Fruit fly (Drosophila melanogaster) whole organism, embryonic: ENCODE data around the gene CG43954.

ENCODE experiments used
- Asciz ChIP-seq: fragments of 200-800 bp; sonication (Bioruptor generic); optimal IDR thresholded peaks from 2 replicates; lab custom pipeline; 2017; ENCODE audit warnings: missing biosample characterization, mild to moderate bottlenecking, missing genetic modification characterization, missing genetic modification reagents
- Awh ChIP-seq: fragments of 200-800 bp; sonication (Bioruptor generic); IDR thresholded peaks from 2 replicates; pipeline ENCODE4, ENCODE4 v1.3.6; 2022; ENCODE audit warnings: missing biosample characterization, missing genetic modification characterization
- CG10979 ChIP-seq: fragments of 200-800 bp; sonication (Bioruptor generic); optimal IDR thresholded peaks from 2 replicates; lab custom pipeline; 2018; ENCODE audit warnings: missing biosample characterization, mild to moderate bottlenecking, missing genetic modification characterization, moderate library complexity
- CG12155 ChIP-seq: fragments of 200-800 bp; sonication (Bioruptor generic); optimal IDR thresholded peaks from 3 replicates; lab custom pipeline; 2016; ENCODE audit warnings: missing biosample characterization, missing genetic modification characterization
- CG13894 ChIP-seq: fragments of 200-800 bp; sonication (Bioruptor generic); optimal IDR thresholded peaks from 3 replicates; lab custom pipeline; 2018; ENCODE audit warnings: missing biosample characterization, mild to moderate bottlenecking, missing genetic modification characterization, moderate library complexity
- CG14014 ChIP-seq: fragments of 200-800 bp; sonication (Bioruptor generic); IDR thresholded peaks from 2 replicates; pipeline ENCODE4 v1.3.6; 2022; ENCODE audit warnings: missing biosample characterization, missing genetic modification characterization
- CG14667 ChIP-seq: fragments of 200-800 bp; sonication (Bioruptor generic); IDR thresholded peaks from 2 replicates; pipeline ENCODE4 v1.3.6; 2022; ENCODE audit warnings: missing biosample characterization, missing genetic modification characterization
- CG15011 ChIP-seq: fragments of 200-800 bp; sonication (Bioruptor generic); optimal IDR thresholded peaks from 3 replicates; lab custom pipeline; 2018; ENCODE audit warnings: missing biosample characterization, mild to moderate bottlenecking, missing genetic modification characterization
- CG1603 ChIP-seq: fragments of 200-800 bp; sonication (Bioruptor generic); optimal IDR thresholded peaks from 2 replicates; lab custom pipeline; 2019; ENCODE audit warnings: missing biosample characterization, mild to moderate bottlenecking, missing genetic modification characterization, moderate library complexity
- CG16815 ChIP-seq: fragments of 200-800 bp; sonication (Bioruptor generic); optimal IDR thresholded peaks from 3 replicates; lab custom pipeline; 2017; ENCODE audit warnings: missing biosample characterization, mild to moderate bottlenecking, missing genetic modification characterization
- CG17186 ChIP-seq: fragments of 200-800 bp; sonication (Bioruptor generic); optimal IDR thresholded peaks from 3 replicates; lab custom pipeline; 2017; ENCODE audit warnings: missing biosample characterization, missing genetic modification reagents, missing genetic modification characterization
- CG17328 ChIP-seq: fragments of 200-800 bp; sonication (Bioruptor generic); IDR thresholded peaks from 2 replicates; pipeline ENCODE4 v1.3.6; 2022; ENCODE audit warnings: missing biosample characterization, missing genetic modification characterization
- CG17802 ChIP-seq: fragments of 200-800 bp; sonication (Bioruptor generic); optimal IDR thresholded peaks from 2 replicates; lab custom pipeline; 2018; ENCODE audit warnings: missing biosample characterization, mild to moderate bottlenecking, missing genetic modification characterization, moderate library complexity
- CG2116 ChIP-seq: fragments of 200-800 bp; sonication (Bioruptor generic); optimal IDR thresholded peaks from 3 replicates; lab custom pipeline; 2018; ENCODE audit warnings: missing biosample characterization, mild to moderate bottlenecking, missing genetic modification characterization
- CG33557 ChIP-seq: fragments of 200-800 bp; sonication (Bioruptor generic); optimal IDR thresholded peaks from 2 replicates; lab custom pipeline; 2019; ENCODE audit warnings: missing biosample characterization, mild to moderate bottlenecking, missing genetic modification characterization, moderate library complexity
- CG3995 ChIP-seq: fragments of 200-800 bp; sonication (Bioruptor generic); optimal IDR thresholded peaks from 3 replicates; lab custom pipeline; 2016; ENCODE audit warnings: missing biosample characterization, missing genetic modification characterization
- CG6683 ChIP-seq: fragments of 200-800 bp; sonication (Bioruptor generic); optimal IDR thresholded peaks from 2 replicates; lab custom pipeline; 2017; ENCODE audit warnings: missing biosample characterization, mild to moderate bottlenecking, missing genetic modification characterization, missing genetic modification reagents
- CG7928 ChIP-seq: fragments of 200-800 bp; sonication (Bioruptor generic); optimal IDR thresholded peaks from 2 replicates; lab custom pipeline; 2017; ENCODE audit warnings: missing biosample characterization, mild to moderate bottlenecking, missing genetic modification characterization
- CG8388 ChIP-seq: fragments of 200-800 bp; sonication (Bioruptor generic); optimal IDR thresholded peaks from 2 replicates; lab custom pipeline; 2019; ENCODE audit warnings: missing biosample characterization, mild to moderate bottlenecking, missing genetic modification characterization, moderate library complexity
- CG9932 ChIP-seq: fragments of 200-800 bp; sonication (Bioruptor generic); IDR thresholded peaks from 2 replicates; pipeline ENCODE4 v1.3.6; 2022; ENCODE audit warnings: missing biosample characterization, missing genetic modification characterization
- Chrac-16 ChIP-seq: fragments of 200-800 bp; sonication (Bioruptor generic); optimal IDR thresholded peaks from 3 replicates; lab custom pipeline; 2016; ENCODE audit warnings: missing biosample characterization, missing genetic modification characterization
- Elba2 ChIP-seq: fragments of 200-800 bp; sonication (Bioruptor generic); optimal IDR thresholded peaks from 3 replicates; lab custom pipeline; 2016; ENCODE audit warnings: missing biosample characterization, missing genetic modification characterization
- Gsc ChIP-seq: fragments of 200-800 bp; sonication (Bioruptor generic); IDR thresholded peaks from 2 replicates; pipeline ENCODE4 v1.3.6; 2022; ENCODE audit warnings: missing biosample characterization, missing genetic modification characterization
- HLH4C ChIP-seq: fragments of 200-800 bp; sonication (Bioruptor generic); IDR thresholded peaks from 3 replicates; pipeline ENCODE4 v1.3.6; 2022; ENCODE audit warnings: missing biosample characterization, missing genetic modification characterization; ENCODE audit not compliant: partially characterized antibody
- Nf-YA ChIP-seq: fragments of 200-800 bp; sonication (Bioruptor generic); IDR thresholded peaks from 2 replicates; pipeline ENCODE4 v1.3.6; 2022; ENCODE audit warnings: missing biosample characterization, missing genetic modification characterization
- Spps ChIP-seq: fragments of 200-800 bp; sonication (Bioruptor generic); optimal IDR thresholded peaks from 2 replicates; lab custom pipeline; 2018; ENCODE audit warnings: missing biosample characterization, mild to moderate bottlenecking, missing genetic modification characterization
- Taf1 ChIP-seq: fragments of 200-800 bp; sonication (Bioruptor generic); IDR thresholded peaks from 2 replicates; pipeline ENCODE4 v1.3.6; 2022; ENCODE audit warnings: missing biosample characterization, missing genetic modification characterization
- cas ChIP-seq: fragments of 200-800 bp; sonication (Bioruptor generic); IDR thresholded peaks from 2 replicates; pipeline ENCODE4 v1.3.6; 2022; ENCODE audit warnings: missing biosample characterization, missing genetic modification characterization
- cg ChIP-seq: fragments of 200-800 bp; sonication (Bioruptor generic); optimal IDR thresholded peaks from 3 replicates; lab custom pipeline; 2019; ENCODE audit warnings: missing biosample characterization, mild to moderate bottlenecking, missing genetic modification characterization, moderate library complexity
- dati ChIP-seq: fragments of 200-800 bp; sonication (Bioruptor generic); IDR thresholded peaks from 2 replicates; pipeline ENCODE4 v1.3.6; 2022; ENCODE audit warnings: missing biosample characterization, missing genetic modification characterization
- dmrt99B ChIP-seq: fragments of 200-800 bp; sonication (Bioruptor generic); optimal IDR thresholded peaks from 2 replicates; lab custom pipeline; 2018; ENCODE audit warnings: missing biosample characterization, mild to moderate bottlenecking, missing genetic modification characterization, moderate library complexity
- dysf ChIP-seq: fragments of 200-800 bp; sonication (Bioruptor generic); IDR thresholded peaks from 3 replicates; pipeline ENCODE4 v1.3.6; 2022; ENCODE audit warnings: missing biosample characterization, missing genetic modification characterization
- gce ChIP-seq: fragments of 200-800 bp; sonication (Bioruptor generic); IDR thresholded peaks from 3 replicates; pipeline ENCODE4 v1.3.6; 2022; ENCODE audit warnings: missing biosample characterization, missing genetic modification characterization
- gsb ChIP-seq: fragments of 200-800 bp; sonication (Bioruptor generic); IDR thresholded peaks from 2 replicates; pipeline ENCODE4 v1.3.6; 2022; ENCODE audit warnings: missing biosample characterization, missing genetic modification characterization
- jumu ChIP-seq: fragments of 200-800 bp; sonication (Bioruptor generic); optimal IDR thresholded peaks from 3 replicates; lab custom pipeline; 2016; ENCODE audit warnings: missing biosample characterization, missing genetic modification characterization
- lmd ChIP-seq: fragments of 200-800 bp; sonication (Bioruptor generic); IDR thresholded peaks from 2 replicates; pipeline ENCODE4 v1.3.6; 2022; ENCODE audit warnings: missing biosample characterization, missing genetic modification characterization
- lola ChIP-seq, 3 experiments: fragments of >200 bp in 2 of 3; fragments of 200-800 bp in 1 of 3; sonication (Bioruptor generic) in 1 of 3; optimal IDR thresholded peaks; 2 replicates each; lab custom pipeline; 2017 to 2019; ENCODE audit warnings: missing biosample characterization in 3 of 3, missing genetic modification characterization in 3 of 3, mild to moderate bottlenecking in 1 of 3, moderate library complexity in 1 of 3
- nom ChIP-seq: fragments of 200-800 bp; sonication (Bioruptor generic); optimal IDR thresholded peaks from 2 replicates; lab custom pipeline; 2017; ENCODE audit warnings: missing biosample characterization, missing genetic modification characterization, mild to moderate bottlenecking, moderate library complexity, missing genetic modification reagents
- onecut ChIP-seq: fragments of 200-800 bp; sonication (Bioruptor generic); IDR thresholded peaks from 2 replicates; pipeline ENCODE4 v1.3.6; 2022; ENCODE audit warnings: missing biosample characterization, missing genetic modification characterization
- phol ChIP-seq: fragments of 200-800 bp; sonication (Bioruptor generic); optimal IDR thresholded peaks from 3 replicates; lab custom pipeline; 2018; ENCODE audit warnings: missing biosample characterization, mild to moderate bottlenecking, missing genetic modification characterization, moderate library complexity
- repo ChIP-seq: fragments of 200-800 bp; sonication (Bioruptor generic); optimal IDR thresholded peaks from 2 replicates; lab custom pipeline; 2016; ENCODE audit warnings: missing biosample characterization, missing genetic modification characterization
- salm ChIP-seq: fragments of 200-800 bp; sonication (Bioruptor generic); optimal IDR thresholded peaks from 2 replicates; lab custom pipeline; 2018; ENCODE audit warnings: missing biosample characterization, mild to moderate bottlenecking, missing genetic modification characterization
- sna ChIP-seq: fragments of 200-800 bp; sonication (Bioruptor generic); IDR thresholded peaks from 2 replicates; pipeline ENCODE4 v1.3.6; 2022; ENCODE audit warnings: missing biosample characterization, missing genetic modification characterization; ENCODE audit not compliant: partially characterized antibody
- sob ChIP-seq: fragments of 200-800 bp; sonication (Bioruptor generic); IDR thresholded peaks from 2 replicates; pipeline ENCODE4 v1.3.6; 2022; ENCODE audit warnings: missing biosample characterization, missing genetic modification characterization
- sqz ChIP-seq: fragments of 200-800 bp; sonication (Bioruptor generic); optimal IDR thresholded peaks from 3 replicates; lab custom pipeline; 2018; ENCODE audit warnings: missing biosample characterization, mild to moderate bottlenecking, missing genetic modification characterization
- tio ChIP-seq: fragments of 200-800 bp; sonication (Bioruptor generic); optimal IDR thresholded peaks from 2 replicates; lab custom pipeline; 2017; ENCODE audit warnings: missing biosample characterization, missing genetic modification characterization, inconsistent platforms
- trh ChIP-seq: fragments of 200-800 bp; sonication (Bioruptor generic); optimal IDR thresholded peaks from 2 replicates; lab custom pipeline; 2016; ENCODE audit warnings: missing biosample characterization, missing genetic modification characterization
- vvl ChIP-seq: fragments of 200-800 bp; sonication (Bioruptor generic); IDR thresholded peaks from 2 replicates; pipeline ENCODE4 v1.3.6; 2022; ENCODE audit warnings: missing biosample characterization, missing genetic modification characterization
- wek ChIP-seq: fragments of 200-800 bp; sonication (Bioruptor generic); optimal IDR thresholded peaks from 3 replicates; lab custom pipeline; 2018; ENCODE audit warnings: missing biosample characterization, mild to moderate bottlenecking, missing genetic modification characterization, moderate library complexity
- yki ChIP-seq: fragments of >200 bp; optimal IDR thresholded peaks from 3 replicates; lab custom pipeline; 2018
- zen ChIP-seq: fragments of 200-800 bp; sonication (Bioruptor generic); optimal IDR thresholded peaks from 3 replicates; lab custom pipeline; 2018; ENCODE audit warnings: missing biosample characterization, mild to moderate bottlenecking, missing genetic modification characterization, moderate library complexity

The CG43954 gene

dm6 chr3L:16640509-16641068 lies 70.9 kb downstream of the CG43954 start (continued):
- no peak for TF ChIP-seq CG14014 (GFP tag; lab: Robert Waterston, UW)
- TF ChIP-seq CG17802 (tag; lab: Kevin White, UChicago), result no peak
- TF ChIP-seq Gsc, result no peak
- TF ChIP-seq vvl (GFP tag; lab: Robert Waterston, UW), result no peak
- TF ChIP-seq Nf-YA (GFP tag; lab: Robert Waterston, UW), result no peak
- TF ChIP-seq tio (GFP tag; lab: Kevin White, UChicago), result no peak
- peak; percentile 6 for TF ChIP-seq CG8388
- TF ChIP-seq salm (tag; lab: Kevin White, UChicago), result peak; percentile 64
- no peak for TF ChIP-seq lmd (GFP tag; lab: Robert Waterston, UW)
- peak; percentile 33 for TF ChIP-seq phol
- TF ChIP-seq CG12155, result no peak
- TF ChIP-seq CG1603 (tag; lab: Kevin White, UChicago), result no peak
- TF ChIP-seq dati (GFP tag; lab: Robert Waterston, UW), result no peak
- TF ChIP-seq HLH4C (GFP tag; lab: Robert Waterston, UW), result no peak
- no peak for TF ChIP-seq cas (GFP tag; lab: Robert Waterston, UW)
- no peak for TF ChIP-seq trh (GFP tag; lab: Kevin White, UChicago)
- TF ChIP-seq CG13894 (tag; lab: Kevin White, UChicago), result no peak
- no peak for TF ChIP-seq Awh (GFP tag; lab: Robert Waterston, UW)
- no peak for TF ChIP-seq jumu (GFP tag; lab: Kevin White, UChicago)
- TF ChIP-seq CG10979 (tag; lab: Kevin White, UChicago), result peak; percentile 58
- TF ChIP-seq CG17186, result no peak
- no peak for TF ChIP-seq yki (lab: Kevin White, UChicago)
- no peak for TF ChIP-seq CG7928 (GFP tag; lab: Kevin White, UChicago)
- TF ChIP-seq Chrac-16, result no peak
- TF ChIP-seq wek, result peak; percentile 5
- peak; percentile 84 for TF ChIP-seq Asciz (GFP tag; lab: Kevin White, UChicago)
- TF ChIP-seq Taf1 (GFP tag; lab: Robert Waterston, UW), result no peak
- peak; percentile 32 for TF ChIP-seq zen (tag; lab: Kevin White, UChicago)
- peak in 1 of 3 experiments; percentile 55 for TF ChIP-seq lola (GFP tag; optimal IDR thresholded peaks at IDR 0.05; lab: Kevin White, UChicago)
- no peak for TF ChIP-seq dysf (GFP tag; lab: Robert Waterston, UW)
- no peak for TF ChIP-seq sna
- TF ChIP-seq cg (GFP tag; lab: Kevin White, UChicago), result no peak
- no peak for TF ChIP-seq CG3995
- TF ChIP-seq CG2116 (GFP tag; lab: Kevin White, UChicago), result peak; percentile 26
- TF ChIP-seq sob, result no peak
- TF ChIP-seq sqz (GFP tag; lab: Kevin White, UChicago), result peak; percentile 22
- no peak for TF ChIP-seq CG17328 (GFP tag; lab: Robert Waterston, UW)
- no peak for TF ChIP-seq CG14667 (GFP tag; lab: Robert Waterston, UW)
- peak; percentile 51 for TF ChIP-seq CG33557 (GFP tag; lab: Kevin White, UChicago)
- TF ChIP-seq CG16815 (GFP tag; lab: Kevin White, UChicago), result peak; percentile 9
- no peak for TF ChIP-seq repo (GFP tag; lab: Kevin White, UChicago)
- TF ChIP-seq Spps, result peak; percentile 56
- TF ChIP-seq CG6683 (GFP tag; lab: Kevin White, UChicago), result no peak
- no peak for TF ChIP-seq gsb (GFP tag; lab: Robert Waterston, UW)
- TF ChIP-seq onecut (GFP tag; lab: Robert Waterston, UW), result no peak
- no peak for TF ChIP-seq gce (GFP tag; lab: Robert Waterston, UW)
- TF ChIP-seq CG15011 (GFP tag; lab: Kevin White, UChicago), result no peak
- peak; percentile 37 for TF ChIP-seq dmrt99B (tag; lab: Kevin White, UChicago)
- no peak for TF ChIP-seq CG9932 (GFP tag; lab: Robert Waterston, UW)
- no peak for TF ChIP-seq Elba2
- TF ChIP-seq nom (GFP tag; lab: Kevin White, UChicago), result no peak
